Fruit fly (Drosophila melanogaster) whole organism, adult: Measurements from ENCODE around the gene CG32037.

ENCODE experiments used
- CG11617 ChIP-seq: fragments of 200-800 bp; sonication (Bioruptor generic); optimal IDR thresholded peaks from 2 replicates; lab custom pipeline; 2017; ENCODE audit warnings: mild to moderate bottlenecking, missing biosample characterization, missing genetic modification reagents, missing genetic modification characterization
- CG1620 ChIP-seq: fragments of 200-800 bp; sonication (Bioruptor generic); optimal IDR thresholded peaks from 2 replicates; lab custom pipeline; 2016; ENCODE audit warnings: missing biosample characterization, missing genetic modification characterization
- CG7045 ChIP-seq: fragments of 200-800 bp; sonication (Bioruptor generic); optimal IDR thresholded peaks from 2 replicates; lab custom pipeline; 2017; ENCODE audit warnings: missing biosample characterization, mild to moderate bottlenecking, missing genetic modification characterization
- Clk ChIP-seq: fragments of 200-800 bp; sonication (Bioruptor generic); optimal IDR thresholded peaks from 2 replicates; lab custom pipeline; 2017; ENCODE audit warnings: missing biosample characterization, missing genetic modification characterization
- Crg-1 ChIP-seq: fragments of 200-800 bp; sonication (Bioruptor generic); optimal IDR thresholded peaks from 2 replicates; lab custom pipeline; 2016; ENCODE audit warnings: missing biosample characterization, missing genetic modification characterization
- cnc ChIP-seq, 2 experiments: fragments of >200 bp; optimal IDR thresholded peaks; 2 replicates each; lab custom pipeline; 2017
- kay ChIP-seq: fragments of 200-800 bp; sonication (Bioruptor generic); peaks from one replicate; lab custom pipeline; 2016; ENCODE audit warnings: missing biosample characterization, missing genetic modification characterization, borderline replicate concordance
- pad ChIP-seq: fragments of 200-800 bp; sonication (Bioruptor generic); optimal IDR thresholded peaks from 3 replicates; lab custom pipeline; 2017; ENCODE audit warnings: missing biosample characterization, missing genetic modification characterization, mild to moderate bottlenecking, moderate library complexity, missing genetic modification reagents
- tj ChIP-seq: fragments of 200-800 bp; sonication (Bioruptor generic); optimal IDR thresholded peaks from 3 replicates; lab custom pipeline; 2017; ENCODE audit warnings: missing biosample characterization, mild to moderate bottlenecking, missing genetic modification characterization, moderate library complexity

dm6 chr3L:9508653-9509036, 16.6 kb upstream of the CG32037 start:
- no peak for TF ChIP-seq Clk (GFP tag; lab: Kevin White, UChicago)
- no peak for TF ChIP-seq CG7045 (GFP tag; lab: Kevin White, UChicago)
- no peak for TF ChIP-seq CG11617 (GFP tag; lab: Kevin White, UChicago)
- no peak for TF ChIP-seq kay (GFP tag; lab: Kevin White, UChicago)
- no peak for TF ChIP-seq CG1620 (GFP tag; lab: Kevin White, UChicago)
- TF ChIP-seq cnc (optimal IDR thresholded peaks at IDR 0.05; lab: Kevin White, UChicago): no peak
- TF ChIP-seq pad (GFP tag; lab: Kevin White, UChicago): no peak
- no peak for TF ChIP-seq tj (GFP tag; lab: Kevin White, UChicago)
- TF ChIP-seq Crg-1 (GFP tag; lab: Kevin White, UChicago): no peak
